Worm (Caenorhabditis elegans): ENCODE measurements around the gene Y41G9A.17.

ce11 chrX:2966252-2966651 is 33.3 kb downstream of the Y41G9A.17 start:
- no peak for TF ChIP-seq athp-1 (tag; optimal IDR thresholded peaks at IDR 0.05)
- no peak for TF ChIP-seq K11D2.4 (GFP tag; IDR thresholded peaks at IDR 0.05)
- TF ChIP-seq ama-1 (optimal IDR thresholded peaks at IDR 0.05): no peak
- no peak for TF ChIP-seq ama-1 (GFP tag; optimal IDR thresholded peaks at IDR 0.05)
- TF ChIP-seq rec-8 (tag; optimal IDR thresholded peaks at IDR 0.05): no peak
- no peak for TF ChIP-seq Y56A3A.18 (GFP tag; IDR thresholded peaks at IDR 0.05)

Measured in whole organism, young adult.